Fruit fly (Drosophila melanogaster) whole organism, embryonic: Measurements from ENCODE around the gene eIF4E5.

Experiments
- Abd-B ChIP-seq: fragments of 200-800 bp; sonication (Bioruptor generic); optimal IDR thresholded peaks from 2 replicates; lab custom pipeline; 2018; ENCODE audit warnings: missing biosample characterization, mild to moderate bottlenecking, missing genetic modification characterization, moderate library complexity
- B-H1 ChIP-seq: fragments of 200-800 bp; sonication (Bioruptor generic); IDR thresholded peaks from 3 replicates; pipeline ENCODE4 v1.3.6; 2022; ENCODE audit warnings: missing biosample characterization, missing genetic modification characterization
- Blimp-1 ChIP-seq: fragments of 200-800 bp; sonication (Bioruptor generic); optimal IDR thresholded peaks from 3 replicates; lab custom pipeline; 2018; ENCODE audit warnings: missing biosample characterization, missing genetic modification characterization, mild to moderate bottlenecking, moderate library complexity, missing genetic modification reagents
- CG11085 ChIP-seq: fragments of 200-800 bp; sonication (Bioruptor generic); IDR thresholded peaks from 2 replicates; pipeline ENCODE4 v1.3.6; 2022; ENCODE audit warnings: missing biosample characterization, missing genetic modification characterization
- CG11695 ChIP-seq: fragments of 200-800 bp; sonication (Bioruptor generic); IDR thresholded peaks from 3 replicates; pipeline ENCODE4 v1.3.6; 2022; ENCODE audit warnings: missing biosample characterization, missing genetic modification characterization
- CG12769 ChIP-seq: fragments of 200-800 bp; sonication (Bioruptor generic); optimal IDR thresholded peaks from 2 replicates; lab custom pipeline; 2019; ENCODE audit warnings: missing biosample characterization, mild to moderate bottlenecking, missing genetic modification characterization, moderate library complexity
- CG13424 ChIP-seq: fragments of 200-800 bp; sonication (Bioruptor generic); optimal IDR thresholded peaks from 2 replicates; lab custom pipeline; 2019; ENCODE audit warnings: missing biosample characterization, mild to moderate bottlenecking, missing genetic modification characterization, moderate library complexity
- CG14014 ChIP-seq: fragments of 200-800 bp; sonication (Bioruptor generic); IDR thresholded peaks from 2 replicates; pipeline ENCODE4 v1.3.6; 2022; ENCODE audit warnings: missing biosample characterization, missing genetic modification characterization
- CG14050 ChIP-seq: fragments of 200-800 bp; sonication (Bioruptor generic); IDR thresholded peaks from 3 replicates; pipeline ENCODE4 v1.3.6; 2022; ENCODE audit warnings: missing biosample characterization, missing genetic modification characterization
- CG2199 ChIP-seq: fragments of 200-800 bp; sonication (Bioruptor generic); IDR thresholded peaks from 3 replicates; pipeline ENCODE4 v1.3.6; 2022; ENCODE audit warnings: missing biosample characterization, missing genetic modification characterization
- CG34422 ChIP-seq: fragments of 200-800 bp; sonication (Bioruptor generic); IDR thresholded peaks from 3 replicates; pipeline ENCODE4 v1.3.6; 2022; ENCODE audit warnings: missing biosample characterization, missing genetic modification characterization
- CG4360 ChIP-seq: fragments of 200-800 bp; sonication (Bioruptor generic); IDR thresholded peaks from 2 replicates; pipeline ENCODE4 v1.3.6; 2022; ENCODE audit warnings: missing biosample characterization, missing genetic modification characterization
- CG6813 ChIP-seq: fragments of 200-800 bp; sonication (Bioruptor generic); optimal IDR thresholded peaks from 2 replicates; lab custom pipeline; 2017; ENCODE audit warnings: missing biosample characterization, missing genetic modification characterization, mild to moderate bottlenecking, moderate library complexity, missing genetic modification reagents
- CG9727 ChIP-seq: fragments of 200-800 bp; sonication (Bioruptor generic); optimal IDR thresholded peaks from 3 replicates; lab custom pipeline; 2017; ENCODE audit warnings: missing biosample characterization, mild to moderate bottlenecking, missing genetic modification characterization
- Chrac-16 ChIP-seq: fragments of 200-800 bp; sonication (Bioruptor generic); optimal IDR thresholded peaks from 3 replicates; lab custom pipeline; 2016; ENCODE audit warnings: missing biosample characterization, missing genetic modification characterization
- CoRest ChIP-seq: fragments of 200-800 bp; sonication (Bioruptor generic); optimal IDR thresholded peaks from 3 replicates; lab custom pipeline; 2018; ENCODE audit warnings: missing biosample characterization, mild to moderate bottlenecking, missing genetic modification characterization, moderate library complexity
- D19B ChIP-seq: fragments of 200-800 bp; sonication (Bioruptor generic); optimal IDR thresholded peaks from 2 replicates; lab custom pipeline; 2017; ENCODE audit warnings: missing biosample characterization, mild to moderate bottlenecking, missing genetic modification characterization
- Dbx ChIP-seq: fragments of 200-800 bp; sonication (Bioruptor generic); IDR thresholded peaks from 3 replicates; pipeline ENCODE4 v1.3.6; 2022; ENCODE audit warnings: missing biosample characterization, missing genetic modification characterization
- Dek ChIP-seq: fragments of 200-800 bp; sonication (Bioruptor generic); optimal IDR thresholded peaks from 3 replicates; lab custom pipeline; 2019; ENCODE audit warnings: missing biosample characterization, mild to moderate bottlenecking, missing genetic modification characterization, moderate library complexity
- Dfd ChIP-seq, 2 experiments: fragments of >200 bp; optimal IDR thresholded peaks; 2 replicates each; lab custom pipeline; 2017; ENCODE audit warnings: missing biosample characterization in 2 of 2, missing genetic modification characterization in 2 of 2
- Fer1 ChIP-seq: fragments of 200-800 bp; sonication (Bioruptor generic); optimal IDR thresholded peaks from 2 replicates; lab custom pipeline; 2017; ENCODE audit warnings: missing biosample characterization, mild to moderate bottlenecking, missing genetic modification characterization
- HHEX ChIP-seq: fragments of 200-800 bp; sonication (Bioruptor generic); optimal IDR thresholded peaks from 3 replicates; lab custom pipeline; 2017; ENCODE audit warnings: missing biosample characterization, mild to moderate bottlenecking, missing genetic modification characterization, missing genetic modification reagents
- HmgZ ChIP-seq: fragments of 200-800 bp; sonication (Bioruptor generic); optimal IDR thresholded peaks from 2 replicates; lab custom pipeline; 2018; ENCODE audit warnings: missing biosample characterization, mild to moderate bottlenecking, missing genetic modification characterization
- Hr51 ChIP-seq, 2 experiments: fragments of 200-800 bp; sonication (Bioruptor generic); optimal IDR thresholded peaks; 2 replicates in 1 of 2; 3 replicates in 1 of 2; lab custom pipeline; 2016 to 2018; ENCODE audit warnings: missing biosample characterization in 2 of 2, missing genetic modification characterization in 2 of 2, mild to moderate bottlenecking in 1 of 2, moderate library complexity in 1 of 2
- MBD-R2 ChIP-seq: fragments of 200-800 bp; sonication (Bioruptor generic); IDR thresholded peaks from 2 replicates; pipeline ENCODE4 v1.3.6; 2022; ENCODE audit warnings: missing biosample characterization, missing genetic modification characterization
- Meics ChIP-seq: fragments of 200-800 bp; sonication (Bioruptor generic); optimal IDR thresholded peaks from 2 replicates; lab custom pipeline; 2017; ENCODE audit warnings: missing biosample characterization, mild to moderate bottlenecking, missing genetic modification characterization
- Mes4 ChIP-seq: fragments of 200-800 bp; sonication (Bioruptor generic); optimal IDR thresholded peaks from 2 replicates; lab custom pipeline; 2016; ENCODE audit warnings: missing biosample characterization, missing genetic modification characterization
- NFAT ChIP-seq: fragments of 200-800 bp; sonication (Bioruptor generic); IDR thresholded peaks from 2 replicates; pipeline ENCODE4 v1.3.6; 2022; ENCODE audit warnings: missing biosample characterization, missing genetic modification characterization
- Optix ChIP-seq: fragments of 200-800 bp; sonication (Bioruptor generic); IDR thresholded peaks from 3 replicates; pipeline ENCODE4 v1.3.6; 2022; ENCODE audit warnings: missing biosample characterization, missing genetic modification characterization
- Pdp1 ChIP-seq, 2 experiments: fragments of 200-800 bp; sonication (Bioruptor generic); optimal IDR thresholded peaks; 3 replicates each; lab custom pipeline; 2016; ENCODE audit warnings: missing biosample characterization in 2 of 2, missing genetic modification characterization in 2 of 2, mild to moderate bottlenecking in 1 of 2, moderate library complexity in 1 of 2
- Poxn ChIP-seq: fragments of 200-800 bp; sonication (Bioruptor generic); IDR thresholded peaks from 2 replicates; pipeline ENCODE4 v1.3.6; 2022; ENCODE audit warnings: missing biosample characterization, missing genetic modification characterization
- Ravus ChIP-seq: fragments of 200-800 bp; sonication (Bioruptor generic); IDR thresholded peaks from 2 replicates; pipeline ENCODE4 v1.3.6; 2022; ENCODE audit warnings: missing biosample characterization, missing genetic modification characterization
- Sox100B ChIP-seq: fragments of 200-800 bp; sonication (Bioruptor generic); optimal IDR thresholded peaks from 3 replicates; lab custom pipeline; 2018; ENCODE audit warnings: missing biosample characterization, mild to moderate bottlenecking, missing genetic modification characterization
- Sox102F ChIP-seq: fragments of 200-800 bp; sonication (Bioruptor generic); optimal IDR thresholded peaks from 2 replicates; lab custom pipeline; 2018; ENCODE audit warnings: missing biosample characterization, mild to moderate bottlenecking, missing genetic modification characterization, moderate library complexity
- az2 ChIP-seq: fragments of 200-800 bp; sonication (Bioruptor generic); optimal IDR thresholded peaks from 3 replicates; lab custom pipeline; 2016; ENCODE audit warnings: missing biosample characterization, missing genetic modification characterization
- bab2 ChIP-seq: fragments of 200-800 bp; sonication (Bioruptor generic); optimal IDR thresholded peaks from 2 replicates; lab custom pipeline; 2016; ENCODE audit warnings: missing biosample characterization, missing genetic modification characterization
- bcd ChIP-seq: fragments of 200-800 bp; sonication (Bioruptor generic); optimal IDR thresholded peaks from 2 replicates; lab custom pipeline; 2017; ENCODE audit warnings: missing biosample characterization, mild to moderate bottlenecking, missing genetic modification characterization
- cas ChIP-seq: fragments of 200-800 bp; sonication (Bioruptor generic); IDR thresholded peaks from 2 replicates; pipeline ENCODE4 v1.3.6; 2022; ENCODE audit warnings: missing biosample characterization, missing genetic modification characterization
- danr ChIP-seq: fragments of 200-800 bp; sonication (Bioruptor generic); IDR thresholded peaks from 2 replicates; pipeline ENCODE4 v1.3.6; 2022; ENCODE audit warnings: missing biosample characterization, missing genetic modification characterization
- luna ChIP-seq: fragments of 200-800 bp; sonication (Bioruptor generic); optimal IDR thresholded peaks from 2 replicates; lab custom pipeline; 2016; ENCODE audit warnings: missing biosample characterization, missing genetic modification characterization
- pan ChIP-seq, 4 experiments: fragments of >200 bp in 3 of 4; fragments of 200-800 bp in 1 of 4; sonication (Bioruptor generic) in 1 of 4; optimal IDR thresholded peaks in 3 of 4; IDR thresholded peaks in 1 of 4; 2 replicates each; pipeline versions ENCODE4 v1.3.6 to Lab custom; 2017 to 2022; ENCODE audit warnings: missing biosample characterization in 2 of 4, missing genetic modification characterization in 2 of 4, mixed read lengths in 1 of 4
- row ChIP-seq: fragments of 200-800 bp; sonication (Bioruptor generic); IDR thresholded peaks from 3 replicates; pipeline ENCODE4 v1.3.6; 2022; ENCODE audit warnings: missing biosample characterization, missing genetic modification characterization
- run ChIP-seq: fragments of 200-800 bp; sonication (Bioruptor generic); optimal IDR thresholded peaks from 3 replicates; lab custom pipeline; 2018; ENCODE audit warnings: missing biosample characterization, mild to moderate bottlenecking, missing genetic modification characterization
- salm ChIP-seq: fragments of 200-800 bp; sonication (Bioruptor generic); optimal IDR thresholded peaks from 2 replicates; lab custom pipeline; 2018; ENCODE audit warnings: missing biosample characterization, mild to moderate bottlenecking, missing genetic modification characterization
- sd ChIP-seq: fragments of 200-800 bp; sonication (Bioruptor generic); optimal IDR thresholded peaks from 3 replicates; lab custom pipeline; 2018; ENCODE audit warnings: missing biosample characterization, mild to moderate bottlenecking, missing genetic modification characterization, moderate library complexity
- sug ChIP-seq: fragments of 200-800 bp; optimal IDR thresholded peaks from 2 replicates; lab custom pipeline; 2019; ENCODE audit warnings: missing biosample characterization, mild to moderate bottlenecking, missing genetic modification characterization, moderate library complexity
- tap ChIP-seq: fragments of 200-800 bp; optimal IDR thresholded peaks from 3 replicates; lab custom pipeline; 2019; ENCODE audit warnings: missing biosample characterization, mild to moderate bottlenecking, missing genetic modification characterization, moderate library complexity
- tio ChIP-seq: fragments of 200-800 bp; sonication (Bioruptor generic); optimal IDR thresholded peaks from 2 replicates; lab custom pipeline; 2017; ENCODE audit warnings: missing biosample characterization, missing genetic modification characterization, inconsistent platforms
- twi ChIP-seq: fragments of 200-800 bp; optimal IDR thresholded peaks from 2 replicates; lab custom pipeline; 2019; ENCODE audit warnings: missing biosample characterization, mild to moderate bottlenecking, missing genetic modification characterization, moderate library complexity

Gene eIF4E5

DNA sequence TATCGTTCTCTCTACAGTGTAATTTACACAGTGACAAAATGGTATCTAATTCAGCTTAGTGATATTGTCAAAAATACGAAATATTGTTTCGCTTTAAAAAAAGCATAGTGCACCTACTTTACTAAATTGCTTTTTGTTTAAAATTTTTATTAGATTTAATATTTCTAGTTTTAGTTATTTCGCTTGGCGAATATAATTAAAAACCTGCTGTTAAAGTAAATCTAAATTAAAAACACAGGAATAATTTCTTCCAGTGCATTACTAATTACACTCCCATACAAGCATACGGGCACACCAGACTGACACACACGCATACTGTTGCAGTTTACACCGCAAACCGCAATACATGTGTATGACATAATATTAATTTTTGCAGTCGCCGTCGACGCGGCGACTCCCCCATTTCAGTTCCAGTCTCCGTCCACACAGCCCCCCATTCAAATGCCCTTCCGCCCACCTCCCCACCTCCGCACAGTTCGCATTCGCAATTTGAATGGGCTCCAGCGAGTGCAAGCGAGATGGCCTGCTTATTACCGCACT, 30.8 kb upstream of the eIF4E5 start (continued):
- TF ChIP-seq sd (tag; lab: Kevin White, UChicago) = peak; percentile 49
- no peak for TF ChIP-seq pan (optimal IDR thresholded peaks at IDR 0.05; lab: Kevin White, UChicago)
- TF ChIP-seq pan (GFP tag; optimal IDR thresholded peaks at IDR 0.05 in 1 of 2, IDR thresholded peaks at IDR 0.05 in 1 of 2) = peak in 1 of 2 experiments; percentile 78
- peak; percentile 61 for TF ChIP-seq Abd-B (GFP tag; lab: Kevin White, UChicago)
- TF ChIP-seq bcd (GFP tag; lab: Kevin White, UChicago) = peak; percentile 68
- peak; percentile 26; the same call in 2 of the 3 replicates for TF ChIP-seq B-H1 (GFP tag; lab: Robert Waterston, UW)
- peak; percentile 27 for TF ChIP-seq CG6813 (GFP tag; lab: Kevin White, UChicago)
- no peak for TF ChIP-seq CG4360
- peak; percentile 7 for TF ChIP-seq twi (tag; lab: Kevin White, UChicago)
- 0 out of 2 replicates have a peak, but pooled peaks have one; percentile 53 for TF ChIP-seq Poxn (GFP tag; lab: Robert Waterston, UW)
- TF ChIP-seq danr (GFP tag; lab: Robert Waterston, UW) = peak; percentile 49; the same call in 1 of the 2 replicates
- peak; percentile 31 for TF ChIP-seq Blimp-1
- peak; percentile 76 for TF ChIP-seq Fer1 (GFP tag; lab: Kevin White, UChicago)
- peak; percentile 84 for TF ChIP-seq Meics (GFP tag; lab: Kevin White, UChicago)
- no peak for TF ChIP-seq luna (GFP tag; lab: Kevin White, UChicago)
- no peak for TF ChIP-seq Dfd (GFP tag; optimal IDR thresholded peaks at IDR 0.05; lab: Kevin White, UChicago)
- peak; percentile 77 for TF ChIP-seq row (GFP tag; lab: Robert Waterston, UW)
- peak; percentile 5 for TF ChIP-seq bab2 (GFP tag; lab: Kevin White, UChicago)
- TF ChIP-seq tap (tag; lab: Kevin White, UChicago) = peak; percentile 34
- peak in 1 of 2 experiments; percentile 66 for TF ChIP-seq Hr51 (GFP tag; optimal IDR thresholded peaks at IDR 0.05; lab: Kevin White, UChicago)
- TF ChIP-seq Chrac-16 (GFP tag; lab: Kevin White, UChicago) = peak; percentile 26
- TF ChIP-seq cas (GFP tag; lab: Robert Waterston, UW) = peak; percentile 60
- no peak for TF ChIP-seq Optix (GFP tag; lab: Robert Waterston, UW)
- peak; percentile 62 for TF ChIP-seq D19B (GFP tag; lab: Kevin White, UChicago)
- peak; percentile 66 for TF ChIP-seq Dek
- peak; percentile 23 to 79 for TF ChIP-seq Pdp1 (GFP tag; optimal IDR thresholded peaks at IDR 0.05; lab: Kevin White, UChicago)
- peak; percentile 55 for TF ChIP-seq tio
- TF ChIP-seq Sox102F = peak; percentile 53
- peak; percentile 58; the same call in 2 of the 3 replicates for TF ChIP-seq CG34422 (GFP tag; lab: Robert Waterston, UW)
- TF ChIP-seq Sox100B (GFP tag; lab: Kevin White, UChicago) = peak; percentile 26
- TF ChIP-seq CG2199 (GFP tag; lab: Robert Waterston, UW) = no peak
- peak; percentile 48 for TF ChIP-seq NFAT
- no peak for TF ChIP-seq run (tag; lab: Kevin White, UChicago)
- TF ChIP-seq MBD-R2 = peak; percentile 68; the same call in 1 of the 2 replicates
- TF ChIP-seq HHEX (GFP tag; lab: Kevin White, UChicago) = peak; percentile 74
- TF ChIP-seq HmgZ (tag; lab: Kevin White, UChicago) = peak; percentile 51
- TF ChIP-seq CG11695 = peak; percentile 83
- TF ChIP-seq CG14014 (GFP tag; lab: Robert Waterston, UW) = peak; percentile 83
- TF ChIP-seq az2 = peak; percentile 8
- peak; percentile 54; the same call in 1 of the 2 replicates for TF ChIP-seq Ravus
- peak; percentile 39 for TF ChIP-seq CG13424 (tag; lab: Kevin White, UChicago)
- TF ChIP-seq CG11085 (GFP tag; lab: Robert Waterston, UW) = peak; percentile 57; the same call in 1 of the 2 replicates
- TF ChIP-seq sug (tag; lab: Kevin White, UChicago) = peak; percentile 54
- peak; percentile 75 for TF ChIP-seq CG9727 (GFP tag; lab: Kevin White, UChicago)
- no peak for TF ChIP-seq Mes4
- TF ChIP-seq Dbx (GFP tag; lab: Robert Waterston, UW) = peak; percentile 91
- TF ChIP-seq CG12769 (tag; lab: Kevin White, UChicago) = peak; percentile 30
- peak; percentile 23 for TF ChIP-seq salm (tag; lab: Kevin White, UChicago)
- 0 out of 3 replicates have a peak, but pooled peaks have one; percentile 24 for TF ChIP-seq CG14050 (GFP tag; lab: Robert Waterston, UW)
- TF ChIP-seq CoRest (tag; lab: Kevin White, UChicago) = peak; percentile 82
